Worm (Caenorhabditis elegans) whole organism, late embryonic: ENCODE data around the gene zfp-1.

Source experiments
- C08G9.2 ChIP-seq: sonication (generic microtip); optimal IDR thresholded peaks from 2 replicates; lab custom pipeline; 2016; ENCODE audit warnings: mild to moderate bottlenecking, missing genetic modification characterization, moderate library complexity, missing compliant biosample characterization
- C38D4.7 ChIP-seq: fragments of 200-800 bp; sonication (Bioruptor generic); optimal IDR thresholded peaks from 2 replicates; lab custom pipeline; 2018; ENCODE audit warnings: mild to moderate bottlenecking, missing genetic modification characterization, moderate library complexity, missing compliant biosample characterization
- ama-1 ChIP-seq: fragments of 150-350 bp; optimal IDR thresholded peaks from 2 replicates; lab custom pipeline; 2014
- fkh-10 ChIP-seq: fragments of 150-350 bp; optimal IDR thresholded peaks from 2 replicates; lab custom pipeline; 2014; ENCODE audit warnings: missing biosample characterization, missing genetic modification reagents, missing genetic modification characterization
- madf-2 ChIP-seq: sonication (generic microtip); optimal IDR thresholded peaks from 2 replicates; lab custom pipeline; 2017; ENCODE audit warnings: missing genetic modification characterization, missing compliant biosample characterization
- nhr-11 ChIP-seq: fragments of 150-350 bp; optimal IDR thresholded peaks from 2 replicates; lab custom pipeline; 2014; ENCODE audit warnings: missing biosample characterization, missing genetic modification characterization
- pax-1 ChIP-seq: fragments of 150-350 bp; optimal IDR thresholded peaks from 2 replicates; lab custom pipeline; 2014; ENCODE audit warnings: missing biosample characterization, missing genetic modification characterization
- pros-1 ChIP-seq: fragments of 150-350 bp; optimal IDR thresholded peaks from 2 replicates; lab custom pipeline; 2014; ENCODE audit warnings: missing biosample characterization, missing genetic modification reagents, missing genetic modification characterization
- rnt-1 ChIP-seq: sonication (generic microtip); optimal IDR thresholded peaks from 2 replicates; lab custom pipeline; 2016; ENCODE audit warnings: missing genetic modification characterization, missing compliant biosample characterization
- zip-5 ChIP-seq: sonication (generic microtip); optimal IDR thresholded peaks from 2 replicates; lab custom pipeline; 2016; ENCODE audit warnings: missing genetic modification characterization, missing compliant biosample characterization
- ztf-16 ChIP-seq: sonication (generic microtip); optimal IDR thresholded peaks from 2 replicates; lab custom pipeline; 2017; ENCODE audit warnings: missing genetic modification characterization, missing compliant biosample characterization

ce11 chrIII:8811111-8811510, 19.8 kb downstream of the zfp-1 start:
- TF ChIP-seq C38D4.7 (GFP tag; lab: Kevin White, UChicago) (no peak), ama-1 (lab: Kevin White, UChicago) (no peak), rnt-1 (tag; lab: Kevin White, UChicago) (no peak), fkh-10 (GFP tag; lab: Kevin White, UChicago) (no peak), zip-5 (tag; lab: Kevin White, UChicago) (no peak), pax-1 (tag; lab: Kevin White, UChicago) (no peak), nhr-11 (tag; lab: Kevin White, UChicago) (no peak), pros-1 (tag; lab: Kevin White, UChicago) (no peak), madf-2 (no peak), ztf-16 (tag; lab: Kevin White, UChicago) (no peak), C08G9.2 (tag; lab: Kevin White, UChicago) (no peak)
